Fruit fly (Drosophila melanogaster) whole organism, embryonic: ENCODE data around the gene CG1233.
A peak's percentile ranks its signal among the peaks of the same experiment; 100 is the strongest.

Experiments
- Awh ChIP-seq: fragments of 200-800 bp; sonication (Bioruptor generic); IDR thresholded peaks from 2 replicates; pipeline ENCODE4, ENCODE4 v1.3.6; 2022; ENCODE audit warnings: missing biosample characterization, missing genetic modification characterization
- CG10462 ChIP-seq: fragments of 200-800 bp; sonication (Bioruptor generic); optimal IDR thresholded peaks from 2 replicates; lab custom pipeline; 2016; ENCODE audit warnings: missing biosample characterization, missing genetic modification characterization
- CG11456 ChIP-seq: fragments of 200-800 bp; sonication (Bioruptor generic); IDR thresholded peaks from 3 replicates; pipeline ENCODE4 v1.3.6; 2022; ENCODE audit warnings: missing biosample characterization, missing genetic modification characterization
- CG14710 ChIP-seq: fragments of 200-800 bp; sonication (Bioruptor generic); optimal IDR thresholded peaks from 3 replicates; lab custom pipeline; 2019; ENCODE audit warnings: missing biosample characterization, mild to moderate bottlenecking, missing genetic modification characterization, moderate library complexity
- CG14860 ChIP-seq: fragments of 200-800 bp; sonication (Bioruptor generic); IDR thresholded peaks from 3 replicates; pipeline ENCODE4 v1.3.6; 2022; ENCODE audit warnings: missing biosample characterization, missing genetic modification characterization; ENCODE audit not compliant: partially characterized antibody
- CG17328 ChIP-seq: fragments of 200-800 bp; sonication (Bioruptor generic); IDR thresholded peaks from 2 replicates; pipeline ENCODE4 v1.3.6; 2022; ENCODE audit warnings: missing biosample characterization, missing genetic modification characterization
- CG17802 ChIP-seq: fragments of 200-800 bp; sonication (Bioruptor generic); optimal IDR thresholded peaks from 2 replicates; lab custom pipeline; 2018; ENCODE audit warnings: missing biosample characterization, mild to moderate bottlenecking, missing genetic modification characterization, moderate library complexity
- CG1792 ChIP-seq: fragments of 200-800 bp; sonication (Bioruptor generic); optimal IDR thresholded peaks from 2 replicates; lab custom pipeline; 2016; ENCODE audit warnings: missing biosample characterization, missing genetic modification characterization
- CG18599 ChIP-seq: fragments of 200-800 bp; sonication (Bioruptor generic); optimal IDR thresholded peaks from 3 replicates; lab custom pipeline; 2017; ENCODE audit warnings: missing biosample characterization, missing genetic modification characterization, mild to moderate bottlenecking, moderate library complexity, missing genetic modification reagents
- CG18619 ChIP-seq: fragments of 200-800 bp; sonication (Bioruptor generic); optimal IDR thresholded peaks from 3 replicates; lab custom pipeline; 2017; ENCODE audit warnings: missing biosample characterization, mild to moderate bottlenecking, missing genetic modification characterization
- CG2129 ChIP-seq: fragments of 200-800 bp; sonication (Bioruptor generic); IDR thresholded peaks from 2 replicates; pipeline ENCODE4 v1.3.6; 2022; ENCODE audit warnings: missing biosample characterization, missing genetic modification characterization; ENCODE audit not compliant: partially characterized antibody
- CG2199 ChIP-seq: fragments of 200-800 bp; sonication (Bioruptor generic); IDR thresholded peaks from 3 replicates; pipeline ENCODE4 v1.3.6; 2022; ENCODE audit warnings: missing biosample characterization, missing genetic modification characterization
- CG31441 ChIP-seq: fragments of 200-800 bp; sonication (Bioruptor generic); IDR thresholded peaks from 2 replicates; pipeline ENCODE4 v1.3.6; 2022; ENCODE audit warnings: missing biosample characterization, missing genetic modification characterization
- CG32532 ChIP-seq: fragments of 200-800 bp; sonication (Bioruptor generic); IDR thresholded peaks from 2 replicates; pipeline ENCODE4 v1.3.6; 2022; ENCODE audit warnings: missing biosample characterization, missing genetic modification characterization
- CG3847 ChIP-seq: fragments of 200-800 bp; sonication (Bioruptor generic); IDR thresholded peaks from 2 replicates; pipeline ENCODE4 v1.3.6; 2022; ENCODE audit warnings: missing biosample characterization, missing genetic modification characterization
- CG6272 ChIP-seq: fragments of 200-800 bp; sonication (Bioruptor generic); IDR thresholded peaks from 2 replicates; pipeline ENCODE4 v1.3.6; 2022; ENCODE audit warnings: missing biosample characterization, missing genetic modification characterization
- CG8290 ChIP-seq, 3 experiments: fragments of 200-800 bp; sonication (Bioruptor generic); optimal IDR thresholded peaks; 2 replicates each; lab custom pipeline; 2016 to 2019; ENCODE audit warnings: missing biosample characterization in 3 of 3, missing genetic modification characterization in 3 of 3, mild to moderate bottlenecking in 2 of 3, moderate library complexity in 1 of 3
- CHES-1-like ChIP-seq: fragments of 200-800 bp; sonication (Bioruptor generic); optimal IDR thresholded peaks from 2 replicates; lab custom pipeline; 2016; ENCODE audit warnings: missing biosample characterization, missing genetic modification characterization
- Chrac-16 ChIP-seq: fragments of 200-800 bp; sonication (Bioruptor generic); optimal IDR thresholded peaks from 3 replicates; lab custom pipeline; 2016; ENCODE audit warnings: missing biosample characterization, missing genetic modification characterization
- Dbx ChIP-seq: fragments of 200-800 bp; sonication (Bioruptor generic); IDR thresholded peaks from 3 replicates; pipeline ENCODE4 v1.3.6; 2022; ENCODE audit warnings: missing biosample characterization, missing genetic modification characterization
- Deaf1 ChIP-seq: fragments of 200-800 bp; optimal IDR thresholded peaks from 3 replicates; lab custom pipeline; 2019; ENCODE audit warnings: missing biosample characterization, mild to moderate bottlenecking, missing genetic modification characterization, moderate library complexity
- GATAe ChIP-seq: fragments of 200-800 bp; sonication (Bioruptor generic); conservative IDR thresholded peaks from 2 replicates; pipeline ENCODE4 v1.3.6; 2022; ENCODE audit warnings: missing biosample characterization, missing genetic modification characterization
- Hsf ChIP-seq: fragments of 200-800 bp; sonication (Bioruptor generic); optimal IDR thresholded peaks from 3 replicates; lab custom pipeline; 2016; ENCODE audit warnings: missing biosample characterization, missing genetic modification characterization
- Oaz ChIP-seq: fragments of 200-800 bp; sonication (Bioruptor generic); IDR thresholded peaks from 2 replicates; pipeline ENCODE4 v1.3.6; 2022; ENCODE audit warnings: missing biosample characterization, missing genetic modification characterization
- Pdp1 ChIP-seq, 2 experiments: fragments of 200-800 bp; sonication (Bioruptor generic); optimal IDR thresholded peaks; 3 replicates each; lab custom pipeline; 2016; ENCODE audit warnings: missing biosample characterization in 2 of 2, missing genetic modification characterization in 2 of 2, mild to moderate bottlenecking in 1 of 2, moderate library complexity in 1 of 2
- Poxn ChIP-seq: fragments of 200-800 bp; sonication (Bioruptor generic); IDR thresholded peaks from 2 replicates; pipeline ENCODE4 v1.3.6; 2022; ENCODE audit warnings: missing biosample characterization, missing genetic modification characterization
- Rfx ChIP-seq: fragments of 200-800 bp; sonication (Bioruptor generic); IDR thresholded peaks from 2 replicates; pipeline ENCODE4 v1.3.6; 2022; ENCODE audit warnings: missing biosample characterization, missing genetic modification characterization
- Six4 ChIP-seq: fragments of 200-800 bp; sonication (Bioruptor generic); optimal IDR thresholded peaks from 2 replicates; lab custom pipeline; 2016; ENCODE audit warnings: missing biosample characterization, missing genetic modification characterization
- YL-1 ChIP-seq: fragments of 200-800 bp; sonication (Bioruptor generic); optimal IDR thresholded peaks from 3 replicates; lab custom pipeline; 2017; ENCODE audit warnings: missing biosample characterization, mild to moderate bottlenecking, missing genetic modification characterization
- aop ChIP-seq: fragments of 200-800 bp; sonication (Bioruptor generic); IDR thresholded peaks from 2 replicates; pipeline ENCODE4 v1.3.6; 2022; ENCODE audit warnings: missing biosample characterization, missing genetic modification characterization
- chinmo ChIP-seq: fragments of 200-800 bp; sonication (Bioruptor generic); IDR thresholded peaks from 4 replicates; pipeline ENCODE4 v1.3.6; 2022; ENCODE audit warnings: missing biosample characterization, missing genetic modification characterization; ENCODE audit not compliant: partially characterized antibody
- ci ChIP-seq: fragments of 200-800 bp; sonication (Bioruptor generic); IDR thresholded peaks from 3 replicates; pipeline ENCODE4 v1.3.6; 2022; ENCODE audit warnings: missing biosample characterization, missing genetic modification characterization
- emc ChIP-seq: fragments of 200-800 bp; sonication (Bioruptor generic); optimal IDR thresholded peaks from 2 replicates; lab custom pipeline; 2016; ENCODE audit warnings: missing biosample characterization, missing genetic modification characterization
- exex ChIP-seq: fragments of 200-800 bp; sonication (Bioruptor generic); optimal IDR thresholded peaks from 4 replicates; lab custom pipeline; 2018; ENCODE audit warnings: missing biosample characterization, mild to moderate bottlenecking, missing genetic modification characterization, moderate library complexity
- grau ChIP-seq: fragments of 200-800 bp; optimal IDR thresholded peaks from 3 replicates; lab custom pipeline; 2019; ENCODE audit warnings: missing biosample characterization, mild to moderate bottlenecking, missing genetic modification characterization, moderate library complexity
- lab ChIP-seq: fragments of 200-800 bp; sonication (Bioruptor generic); optimal IDR thresholded peaks from 3 replicates; lab custom pipeline; 2017; ENCODE audit warnings: missing biosample characterization, missing genetic modification characterization, mild to moderate bottlenecking, moderate library complexity, missing genetic modification reagents
- mam ChIP-seq: fragments of 200-800 bp; sonication (Bioruptor generic); optimal IDR thresholded peaks from 3 replicates; lab custom pipeline; 2016; ENCODE audit warnings: missing biosample characterization, missing genetic modification characterization
- mirr ChIP-seq: fragments of 200-800 bp; sonication (Bioruptor generic); optimal IDR thresholded peaks from 3 replicates; lab custom pipeline; 2018; ENCODE audit warnings: missing biosample characterization, mild to moderate bottlenecking, missing genetic modification characterization
- row ChIP-seq: fragments of 200-800 bp; sonication (Bioruptor generic); IDR thresholded peaks from 3 replicates; pipeline ENCODE4 v1.3.6; 2022; ENCODE audit warnings: missing biosample characterization, missing genetic modification characterization
- sd ChIP-seq: fragments of 200-800 bp; sonication (Bioruptor generic); optimal IDR thresholded peaks from 3 replicates; lab custom pipeline; 2018; ENCODE audit warnings: missing biosample characterization, mild to moderate bottlenecking, missing genetic modification characterization, moderate library complexity

Gene CG1233

dm6 chr3L:339072-339471, 22.2 kb upstream of the CG1233 start (continued):
- peak; percentile 48; the same call in 1 of the 3 replicates for TF ChIP-seq Dbx (GFP tag; lab: Robert Waterston, UW)
- peak; percentile 58 for TF ChIP-seq lab (GFP tag; lab: Kevin White, UChicago)
- peak in 1 of 2 experiments; percentile 29 for TF ChIP-seq Pdp1 (GFP tag; optimal IDR thresholded peaks at IDR 0.05; lab: Kevin White, UChicago)
- peak; percentile 42 for TF ChIP-seq CG18599 (GFP tag; lab: Kevin White, UChicago)
- peak; percentile 4 for TF ChIP-seq Deaf1 (tag; lab: Kevin White, UChicago)
- peak; percentile 22; the same call in 1 of the 3 replicates for TF ChIP-seq ci (GFP tag; lab: Robert Waterston, UW)
- TF ChIP-seq CG8290 (GFP tag; optimal IDR thresholded peaks at IDR 0.05; lab: Kevin White, UChicago): no peak
- TF ChIP-seq CG8290 (tag; optimal IDR thresholded peaks at IDR 0.05; lab: Kevin White, UChicago): peak in 1 of 2 experiments; percentile 66
- peak; percentile 41; the same call in 2 of the 3 replicates for TF ChIP-seq row (GFP tag; lab: Robert Waterston, UW)
- TF ChIP-seq mirr (GFP tag; lab: Kevin White, UChicago): peak; percentile 31
- no peak for TF ChIP-seq Awh
- no peak for TF ChIP-seq YL-1 (GFP tag; lab: Kevin White, UChicago)
- TF ChIP-seq emc (GFP tag; lab: Kevin White, UChicago): no peak
- no peak for TF ChIP-seq CG1792
- TF ChIP-seq CG17802: no peak
- no peak for TF ChIP-seq Hsf (GFP tag; lab: Kevin White, UChicago)
- TF ChIP-seq CG3847 (GFP tag; lab: Robert Waterston, UW): peak; percentile 16; the same call in 1 of the 2 replicates
- 0 out of 4 replicates have a peak, but pooled peaks have one; percentile 18 for TF ChIP-seq chinmo (GFP tag; lab: Robert Waterston, UW)
- TF ChIP-seq CG32532 (GFP tag; lab: Robert Waterston, UW): peak; percentile 26; the same call in 1 of the 2 replicates
- no peak for TF ChIP-seq CG2129
- 0 out of 3 replicates have a peak, but pooled peaks have one; percentile 7 for TF ChIP-seq CG2199 (GFP tag; lab: Robert Waterston, UW)
- TF ChIP-seq grau (tag; lab: Kevin White, UChicago): peak; percentile 13
- TF ChIP-seq GATAe (GFP tag; lab: Robert Waterston, UW): peak; percentile 55; the same call in 1 of the 2 replicates
- peak; percentile 30 for TF ChIP-seq exex (tag; lab: Kevin White, UChicago)
- TF ChIP-seq sd (tag; lab: Kevin White, UChicago): peak; percentile 81
- peak; percentile 9 for TF ChIP-seq CHES-1-like (GFP tag; lab: Kevin White, UChicago)
- peak; percentile 10 for TF ChIP-seq mam (GFP tag; lab: Kevin White, UChicago)
- peak; percentile 27; the same call in 1 of the 2 replicates for TF ChIP-seq Rfx (GFP tag; lab: Robert Waterston, UW)
- no peak for TF ChIP-seq CG6272 (GFP tag; lab: Robert Waterston, UW)
- TF ChIP-seq Poxn: no peak
- no peak for TF ChIP-seq Oaz

dm6 chr3L:340124-340523, 21.1 kb upstream of the CG1233 start:
- TF ChIP-seq CG14710 (tag; lab: Kevin White, UChicago) (no peak), CG18619 (GFP tag; lab: Kevin White, UChicago) (no peak), CG11456 (GFP tag; lab: Robert Waterston, UW) (no peak), CG17328 (no peak), Six4 (GFP tag; lab: Kevin White, UChicago) (no peak)

dm6 chr3L:340569-340968, 20.7 kb upstream of the CG1233 start:
- TF ChIP-seq aop (GFP tag; lab: Robert Waterston, UW): no peak
- no peak for TF ChIP-seq CG31441 (GFP tag; lab: Robert Waterston, UW)
- no peak for TF ChIP-seq Chrac-16 (GFP tag; lab: Kevin White, UChicago)
- no peak for TF ChIP-seq CG14860 (GFP tag; lab: Robert Waterston, UW)
- TF ChIP-seq CG10462 (GFP tag; lab: Kevin White, UChicago): no peak
